In the genomic region with DNA sequence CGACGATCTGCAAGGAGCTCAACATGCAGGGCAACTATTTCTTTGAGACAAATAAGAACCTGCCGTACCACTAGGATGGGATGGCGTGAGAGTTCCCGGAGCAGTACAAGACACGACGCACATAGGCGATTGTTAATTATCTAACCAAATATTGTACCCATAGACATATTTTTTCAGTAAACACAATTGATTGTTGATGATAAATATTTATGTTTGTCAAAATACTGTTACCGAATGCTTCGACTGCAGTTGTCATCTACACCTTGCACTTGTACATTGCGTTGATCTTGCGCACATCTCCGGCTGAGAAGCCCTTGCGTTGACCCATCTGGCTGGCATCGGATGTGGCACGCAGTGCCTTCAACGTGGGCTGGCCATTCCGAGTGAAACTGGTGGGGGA, we compare ENCODE assay signal across 1 fruit fly cellular context.
A peak's percentile ranks its signal among the peaks of the same experiment; 100 is the strongest.
TF ChIP-seq lines count a peak whose summit lies in the region.

No protein-coding gene starts in this region.

TF ChIP-seq in whole organism, embryonic, 481 proteins besides CTCF, POLR2A, EP300 and RAD21 (continued from another document and continues in another):
- TF ChIP-seq kni (GFP tag; optimal IDR thresholded peaks at IDR 0.05; lab: Kevin White, UChicago), result peak; percentile 77
- no peak for TF ChIP-seq chn (GFP tag; optimal IDR thresholded peaks at IDR 0.05; lab: Kevin White, UChicago)
- no peak for TF ChIP-seq Dll (GFP tag; IDR thresholded peaks at IDR 0.05; lab: Robert Waterston, UW; ENCODE audit: partially characterized antibody)
- no peak for TF ChIP-seq CG14441 (GFP tag; IDR thresholded peaks at IDR 0.05; lab: Robert Waterston, UW)
- TF ChIP-seq Dad (GFP tag; optimal IDR thresholded peaks at IDR 0.05; lab: Kevin White, UChicago), result no peak
- peak; percentile 55 for TF ChIP-seq CG10979 (tag; optimal IDR thresholded peaks at IDR 0.05; lab: Kevin White, UChicago)
- no peak for TF ChIP-seq nom (GFP tag; optimal IDR thresholded peaks at IDR 0.05; lab: Kevin White, UChicago)
- no peak for TF ChIP-seq D (optimal IDR thresholded peaks at IDR 0.05; lab: Kevin White, UChicago)
- TF ChIP-seq D (GFP tag; optimal IDR thresholded peaks at IDR 0.05; lab: Kevin White, UChicago), result peak; percentile 46
- no peak for TF ChIP-seq dan (GFP tag; IDR thresholded peaks at IDR 0.05; lab: Robert Waterston, UW)
- TF ChIP-seq CG8388 (GFP tag; optimal IDR thresholded peaks at IDR 0.05; lab: Kevin White, UChicago), result peak; percentile 14
- TF ChIP-seq CG16813 (GFP tag; IDR thresholded peaks at IDR 0.05; lab: Robert Waterston, UW; ENCODE audit: partially characterized antibody), result no peak
- no peak for TF ChIP-seq CoRest (tag; optimal IDR thresholded peaks at IDR 0.05; lab: Kevin White, UChicago)
- no peak for TF ChIP-seq ind (GFP tag; optimal IDR thresholded peaks at IDR 0.05; lab: Kevin White, UChicago)
- TF ChIP-seq CG9797 (GFP tag; optimal IDR thresholded peaks at IDR 0.05; lab: Kevin White, UChicago), result peak; percentile 15
- TF ChIP-seq gt (GFP tag; IDR thresholded peaks at IDR 0.05; lab: Robert Waterston, UW), result no peak
- no peak for TF ChIP-seq scrt (GFP tag; optimal IDR thresholded peaks at IDR 0.05; lab: Kevin White, UChicago)
- no peak for TF ChIP-seq pb (GFP tag; optimal IDR thresholded peaks at IDR 0.05; lab: Kevin White, UChicago)
- no peak for TF ChIP-seq CG34376 (GFP tag; optimal IDR thresholded peaks at IDR 0.05; lab: Kevin White, UChicago)
- TF ChIP-seq Ets97D (GFP tag; optimal IDR thresholded peaks at IDR 0.05; lab: Kevin White, UChicago), result no peak
- TF ChIP-seq fru (optimal IDR thresholded peaks at IDR 0.05; lab: Kevin White, UChicago), result no peak
- peak; percentile 50 for TF ChIP-seq trem (tag; optimal IDR thresholded peaks at IDR 0.05; lab: Kevin White, UChicago)
- no peak for TF ChIP-seq ems (GFP tag; optimal IDR thresholded peaks at IDR 0.05; lab: Kevin White, UChicago)
- no peak for TF ChIP-seq zfh1 (GFP tag; IDR thresholded peaks at IDR 0.05; lab: Robert Waterston, UW)
- no peak for TF ChIP-seq otp (GFP tag; IDR thresholded peaks at IDR 0.05; lab: Robert Waterston, UW)
- peak; percentile 25 for TF ChIP-seq fd96Cb (tag; optimal IDR thresholded peaks at IDR 0.05; lab: Kevin White, UChicago)
- TF ChIP-seq E2f2 (GFP tag; IDR thresholded peaks at IDR 0.05; lab: Robert Waterston, UW), result no peak
- no peak for TF ChIP-seq Dip2 (GFP tag; IDR thresholded peaks at IDR 0.05; lab: Robert Waterston, UW)
- TF ChIP-seq ara (GFP tag; IDR thresholded peaks at IDR 0.05; lab: Robert Waterston, UW), result no peak
- no peak for TF ChIP-seq Nf-YC (tag; optimal IDR thresholded peaks at IDR 0.05; lab: Kevin White, UChicago)
- peak; percentile 9 for TF ChIP-seq lab (GFP tag; optimal IDR thresholded peaks at IDR 0.05; lab: Kevin White, UChicago)
- TF ChIP-seq CG18011 (GFP tag; optimal IDR thresholded peaks at IDR 0.05; lab: Kevin White, UChicago), result no peak
- TF ChIP-seq Atf6 (GFP tag; IDR thresholded peaks at IDR 0.05; lab: Robert Waterston, UW), result no peak
- TF ChIP-seq cg (GFP tag; optimal IDR thresholded peaks at IDR 0.05; lab: Kevin White, UChicago), result no peak
- TF ChIP-seq danr (GFP tag; IDR thresholded peaks at IDR 0.05; lab: Robert Waterston, UW), result no peak
- no peak for TF ChIP-seq Ssrp (tag; optimal IDR thresholded peaks at IDR 0.05; lab: Kevin White, UChicago)
- TF ChIP-seq Poxn (GFP tag; IDR thresholded peaks at IDR 0.05; lab: Robert Waterston, UW), result no peak
- TF ChIP-seq CG9727 (GFP tag; optimal IDR thresholded peaks at IDR 0.05; lab: Kevin White, UChicago), result peak; percentile 8
- peak; percentile 46 for TF ChIP-seq CG1233 (GFP tag; optimal IDR thresholded peaks at IDR 0.05; lab: Kevin White, UChicago)
- no peak for TF ChIP-seq tna (GFP tag; IDR thresholded peaks at IDR 0.05; lab: Robert Waterston, UW; ENCODE audit: partially characterized antibody)
- TF ChIP-seq unc-4 (GFP tag; IDR thresholded peaks at IDR 0.05; lab: Robert Waterston, UW; ENCODE audit: partially characterized antibody), result no peak
- TF ChIP-seq YL-1 (GFP tag; optimal IDR thresholded peaks at IDR 0.05; lab: Kevin White, UChicago), result no peak
- TF ChIP-seq CG5180 (GFP tag; optimal IDR thresholded peaks at IDR 0.05; lab: Kevin White, UChicago), result peak; percentile 42
- no peak for TF ChIP-seq tll (GFP tag; optimal IDR thresholded peaks at IDR 0.05; lab: Kevin White, UChicago)
- TF ChIP-seq CG30431 (GFP tag; optimal IDR thresholded peaks at IDR 0.05; lab: Kevin White, UChicago), result no peak
- no peak for TF ChIP-seq mld (GFP tag; IDR thresholded peaks at IDR 0.05; lab: Robert Waterston, UW; ENCODE audit: partially characterized antibody)
- TF ChIP-seq Eip74EF (GFP tag; optimal IDR thresholded peaks at IDR 0.05; lab: Kevin White, UChicago), result no peak
- TF ChIP-seq CHES-1-like (GFP tag; optimal IDR thresholded peaks at IDR 0.05; lab: Kevin White, UChicago), result no peak
- no peak for TF ChIP-seq jumu (GFP tag; optimal IDR thresholded peaks at IDR 0.05; lab: Kevin White, UChicago)
- TF ChIP-seq wor (GFP tag; IDR thresholded peaks at IDR 0.05; lab: Robert Waterston, UW), result no peak
- TF ChIP-seq shn (GFP tag; optimal IDR thresholded peaks at IDR 0.05; lab: Kevin White, UChicago), result no peak
- TF ChIP-seq inv (GFP tag; IDR thresholded peaks at IDR 0.05; lab: Robert Waterston, UW; ENCODE audit: partially characterized antibody), result no peak
- no peak for TF ChIP-seq CG17612 (GFP tag; IDR thresholded peaks at IDR 0.05; lab: Robert Waterston, UW)
- no peak for TF ChIP-seq CG32767 (GFP tag; IDR thresholded peaks at IDR 0.05; lab: Robert Waterston, UW)
- no peak for TF ChIP-seq klu (GFP tag; IDR thresholded peaks at IDR 0.05; lab: Robert Waterston, UW)
- TF ChIP-seq CG11723 (GFP tag; optimal IDR thresholded peaks at IDR 0.05; lab: Kevin White, UChicago), result no peak
- no peak for TF ChIP-seq CG10462 (GFP tag; optimal IDR thresholded peaks at IDR 0.05; lab: Kevin White, UChicago)
- no peak for TF ChIP-seq grau (tag; optimal IDR thresholded peaks at IDR 0.05; lab: Kevin White, UChicago)
- TF ChIP-seq lilli (GFP tag; optimal IDR thresholded peaks at IDR 0.05; lab: Kevin White, UChicago), result no peak
- TF ChIP-seq sqz (GFP tag; optimal IDR thresholded peaks at IDR 0.05; lab: Kevin White, UChicago), result peak; percentile 26
- no peak for TF ChIP-seq Stat92E (GFP tag; optimal IDR thresholded peaks at IDR 0.05; lab: Kevin White, UChicago)
- TF ChIP-seq Dip3 (GFP tag; optimal IDR thresholded peaks at IDR 0.05; lab: Kevin White, UChicago), result no peak
- no peak for TF ChIP-seq ato (GFP tag; IDR thresholded peaks at IDR 0.05; lab: Robert Waterston, UW; ENCODE audit: partially characterized antibody)
- no peak for TF ChIP-seq CG14014 (GFP tag; IDR thresholded peaks at IDR 0.05; lab: Robert Waterston, UW)
- TF ChIP-seq CG3407 (GFP tag; optimal IDR thresholded peaks at IDR 0.05; lab: Kevin White, UChicago), result peak; percentile 57
- TF ChIP-seq toy (GFP tag; IDR thresholded peaks at IDR 0.05; lab: Robert Waterston, UW), result no peak
- no peak for TF ChIP-seq CG6683 (GFP tag; optimal IDR thresholded peaks at IDR 0.05; lab: Kevin White, UChicago)
- no peak for TF ChIP-seq CG42726 (GFP tag; IDR thresholded peaks at IDR 0.05; lab: Robert Waterston, UW; ENCODE audit: partially characterized antibody)
- no peak for TF ChIP-seq caup (GFP tag; optimal IDR thresholded peaks at IDR 0.05; lab: Kevin White, UChicago; ENCODE audit: severe bottlenecking)
- TF ChIP-seq CG10147 (GFP tag; optimal IDR thresholded peaks at IDR 0.05; lab: Kevin White, UChicago), result no peak
- peak; percentile 71 for TF ChIP-seq Blimp-1 (GFP tag; optimal IDR thresholded peaks at IDR 0.05; lab: Kevin White, UChicago)
- no peak for TF ChIP-seq Oaz (GFP tag; IDR thresholded peaks at IDR 0.05; lab: Robert Waterston, UW)
- TF ChIP-seq CG4617 (GFP tag; optimal IDR thresholded peaks at IDR 0.05; lab: Kevin White, UChicago; ENCODE audit: borderline replicate concordance), result no peak
- TF ChIP-seq Dref (GFP tag; IDR thresholded peaks at IDR 0.05; lab: Robert Waterston, UW), result no peak
- peak; percentile 60 for TF ChIP-seq CG17359 (tag; optimal IDR thresholded peaks at IDR 0.05; lab: Kevin White, UChicago)
- TF ChIP-seq tup (GFP tag; optimal IDR thresholded peaks at IDR 0.05; lab: Kevin White, UChicago), result no peak
- TF ChIP-seq H2.0 (GFP tag; IDR thresholded peaks at IDR 0.05; lab: Robert Waterston, UW), result no peak
- no peak for TF ChIP-seq CG1792 (GFP tag; optimal IDR thresholded peaks at IDR 0.05; lab: Kevin White, UChicago)
- TF ChIP-seq abd-A (tag; optimal IDR thresholded peaks at IDR 0.05; lab: Kevin White, UChicago), result no peak
- no peak for TF ChIP-seq CG11560 (tag; IDR thresholded peaks at IDR 0.05; lab: Robert Waterston, UW)
- no peak for TF ChIP-seq Hsf (GFP tag; optimal IDR thresholded peaks at IDR 0.05; lab: Kevin White, UChicago)
- no peak for TF ChIP-seq CG34224 (GFP tag; IDR thresholded peaks at IDR 0.05; lab: Robert Waterston, UW; ENCODE audit: partially characterized antibody)
- TF ChIP-seq MESR4 (GFP tag; optimal IDR thresholded peaks at IDR 0.05; lab: Kevin White, UChicago), result no peak
- peak; percentile 58 for TF ChIP-seq MTF-1 (GFP tag; optimal IDR thresholded peaks at IDR 0.05; lab: Kevin White, UChicago; ENCODE audit: borderline replicate concordance)
- TF ChIP-seq CG10959 (GFP tag; IDR thresholded peaks at IDR 0.05; lab: Robert Waterston, UW), result no peak
- no peak for TF ChIP-seq CG17912 (GFP tag; optimal IDR thresholded peaks at IDR 0.05; lab: Kevin White, UChicago)
- peak; percentile 35 for TF ChIP-seq gcm (GFP tag; optimal IDR thresholded peaks at IDR 0.05; lab: Kevin White, UChicago)
- no peak for TF ChIP-seq bbx (GFP tag; IDR thresholded peaks at IDR 0.05; lab: Robert Waterston, UW; ENCODE audit: partially characterized antibody)
- TF ChIP-seq emc (GFP tag; optimal IDR thresholded peaks at IDR 0.05; lab: Kevin White, UChicago), result no peak
- TF ChIP-seq sima (GFP tag; optimal IDR thresholded peaks at IDR 0.05; lab: Kevin White, UChicago), result no peak
- TF ChIP-seq Sox102F (GFP tag; optimal IDR thresholded peaks at IDR 0.05; lab: Kevin White, UChicago), result no peak
- TF ChIP-seq MBD-R2 (GFP tag; IDR thresholded peaks at IDR 0.05; lab: Robert Waterston, UW), result no peak
- TF ChIP-seq CG3838 (GFP tag; optimal IDR thresholded peaks at IDR 0.05; lab: Kevin White, UChicago), result no peak
- no peak for TF ChIP-seq CG9215 (GFP tag; IDR thresholded peaks at IDR 0.05; lab: Robert Waterston, UW)
- no peak for TF ChIP-seq chinmo (GFP tag; IDR thresholded peaks at IDR 0.05; lab: Robert Waterston, UW; ENCODE audit: partially characterized antibody)
- no peak for TF ChIP-seq dimm (GFP tag; IDR thresholded peaks at IDR 0.05; lab: Robert Waterston, UW)
- peak; percentile 15 for TF ChIP-seq CG11504 (tag; optimal IDR thresholded peaks at IDR 0.05; lab: Kevin White, UChicago)
- no peak for TF ChIP-seq CG9876 (GFP tag; optimal IDR thresholded peaks at IDR 0.05; lab: Kevin White, UChicago)
- no peak for TF ChIP-seq CG14860 (GFP tag; IDR thresholded peaks at IDR 0.05; lab: Robert Waterston, UW; ENCODE audit: partially characterized antibody)
- TF ChIP-seq twi (tag; optimal IDR thresholded peaks at IDR 0.05; lab: Kevin White, UChicago), result no peak
- no peak for TF ChIP-seq gcm2 (GFP tag; optimal IDR thresholded peaks at IDR 0.05; lab: Kevin White, UChicago)
- TF ChIP-seq Six4 (GFP tag; optimal IDR thresholded peaks at IDR 0.05; lab: Kevin White, UChicago), result no peak
- no peak for TF ChIP-seq tx (GFP tag; optimal IDR thresholded peaks at IDR 0.05; lab: Kevin White, UChicago)
- TF ChIP-seq Mad (GFP tag; optimal IDR thresholded peaks at IDR 0.05; lab: Kevin White, UChicago), result no peak
- TF ChIP-seq NK7.1 (GFP tag; optimal IDR thresholded peaks at IDR 0.05; lab: Kevin White, UChicago), result no peak
- no peak for TF ChIP-seq Oli (tag; optimal IDR thresholded peaks at IDR 0.05; lab: Kevin White, UChicago)
- no peak for TF ChIP-seq stc (GFP tag; IDR thresholded peaks at IDR 0.05; lab: Robert Waterston, UW)
- no peak for TF ChIP-seq sc (optimal IDR thresholded peaks at IDR 0.05; lab: Kevin White, UChicago)
- peak; percentile 10 for TF ChIP-seq sc (GFP tag; optimal IDR thresholded peaks at IDR 0.05; lab: Kevin White, UChicago)
- TF ChIP-seq Vsx1 (GFP tag; optimal IDR thresholded peaks at IDR 0.05; lab: Kevin White, UChicago), result peak; percentile 30
- peak; percentile 48 for TF ChIP-seq CG6254 (GFP tag; optimal IDR thresholded peaks at IDR 0.05; lab: Kevin White, UChicago)
- TF ChIP-seq Abd-B (GFP tag; optimal IDR thresholded peaks at IDR 0.05; lab: Kevin White, UChicago), result no peak
- TF ChIP-seq CG8924 (tag; optimal IDR thresholded peaks at IDR 0.05; lab: Kevin White, UChicago), result peak; percentile 22
- no peak for TF ChIP-seq CG3847 (GFP tag; IDR thresholded peaks at IDR 0.05; lab: Robert Waterston, UW)
- no peak for TF ChIP-seq CG2889 (GFP tag; IDR thresholded peaks at IDR 0.05; lab: Robert Waterston, UW)
- no peak for TF ChIP-seq CG15011 (GFP tag; optimal IDR thresholded peaks at IDR 0.05; lab: Kevin White, UChicago)
- no peak for TF ChIP-seq CG4730 (GFP tag; IDR thresholded peaks at IDR 0.05; lab: Robert Waterston, UW)
- TF ChIP-seq CG7987 (GFP tag; optimal IDR thresholded peaks at IDR 0.05; lab: Kevin White, UChicago), result no peak
- TF ChIP-seq zf30C (GFP tag; optimal IDR thresholded peaks at IDR 0.05; lab: Kevin White, UChicago), result no peak
- TF ChIP-seq Max (GFP tag; optimal IDR thresholded peaks at IDR 0.05; lab: Kevin White, UChicago), result no peak
- no peak for TF ChIP-seq al (GFP tag; IDR thresholded peaks at IDR 0.05; lab: Robert Waterston, UW)
- TF ChIP-seq CG2875 (GFP tag; optimal IDR thresholded peaks at IDR 0.05; lab: Kevin White, UChicago), result peak; percentile 62
- no peak for TF ChIP-seq Atf-2 (GFP tag; optimal IDR thresholded peaks at IDR 0.05; lab: Kevin White, UChicago)
- no peak for TF ChIP-seq chif (GFP tag; optimal IDR thresholded peaks at IDR 0.05; lab: Kevin White, UChicago)
- no peak for TF ChIP-seq z (GFP tag; IDR thresholded peaks at IDR 0.05; lab: Robert Waterston, UW)
- TF ChIP-seq CG17186 (GFP tag; optimal IDR thresholded peaks at IDR 0.05; lab: Kevin White, UChicago), result peak; percentile 23
- TF ChIP-seq CG30020 (tag; optimal IDR thresholded peaks at IDR 0.05; lab: Kevin White, UChicago), result no peak
- TF ChIP-seq lmd (GFP tag; IDR thresholded peaks at IDR 0.05; lab: Robert Waterston, UW), result no peak
- TF ChIP-seq Sry-β (GFP tag; optimal IDR thresholded peaks at IDR 0.05; lab: Kevin White, UChicago), result peak; percentile 35
- no peak for TF ChIP-seq Atf3 (GFP tag; optimal IDR thresholded peaks at IDR 0.05; lab: Kevin White, UChicago)
- no peak for TF ChIP-seq slp2 (GFP tag; optimal IDR thresholded peaks at IDR 0.05; lab: Kevin White, UChicago)
- no peak for TF ChIP-seq CG11696 (GFP tag; IDR thresholded peaks at IDR 0.05; lab: Robert Waterston, UW)
- no peak for TF ChIP-seq CG4854 (GFP tag; optimal IDR thresholded peaks at IDR 0.05; lab: Kevin White, UChicago)
